Fruit fly (Drosophila melanogaster) whole organism, prepupa: ENCODE results near the gene CG31689.

Source experiments
- CG3919 ChIP-seq: fragments of 200-800 bp; sonication (Bioruptor generic); optimal IDR thresholded peaks from 3 replicates; lab custom pipeline; 2016; ENCODE audit warnings: missing biosample characterization, missing genetic modification characterization
- Hr39 ChIP-seq: fragments of 200-800 bp; sonication (Bioruptor generic); optimal IDR thresholded peaks from 2 replicates; lab custom pipeline; 2016; ENCODE audit warnings: missing biosample characterization, missing genetic modification characterization
- Lpt ChIP-seq: fragments of 200-800 bp; sonication (Bioruptor generic); optimal IDR thresholded peaks from 3 replicates; lab custom pipeline; 2016; ENCODE audit warnings: missing biosample characterization, missing genetic modification characterization
- fd85E ChIP-seq: fragments of 200-800 bp; sonication (Bioruptor generic); optimal IDR thresholded peaks from 3 replicates; lab custom pipeline; 2016; ENCODE audit warnings: missing biosample characterization, missing genetic modification characterization

dm6 chr2L:2748480-2749143 lies 23.1 kb downstream of the CG31689 start:
- no peak for TF ChIP-seq fd85E (GFP tag; lab: Kevin White, UChicago)
- TF ChIP-seq CG3919 (GFP tag; lab: Kevin White, UChicago), result peak; percentile 90
- peak; percentile 88 for TF ChIP-seq Hr39
- TF ChIP-seq Lpt (GFP tag; lab: Kevin White, UChicago), result peak; percentile 77
